Fruit fly (Drosophila melanogaster): Measurements from ENCODE around the gene CG14185.

The CG14185 gene

dm6 chr3L:20105794-20106193 is at the start of gene CG14185:
CG14185 (plus strand) TSS chr3L:20106094.
- no peak for TF ChIP-seq noc (tag; optimal IDR thresholded peaks at IDR 0.05)

dm6 chr3L:20062546-20062945 is 43.3 kb upstream of the CG14185 start:
- no peak for TF ChIP-seq noc (tag; optimal IDR thresholded peaks at IDR 0.05)

DNA sequence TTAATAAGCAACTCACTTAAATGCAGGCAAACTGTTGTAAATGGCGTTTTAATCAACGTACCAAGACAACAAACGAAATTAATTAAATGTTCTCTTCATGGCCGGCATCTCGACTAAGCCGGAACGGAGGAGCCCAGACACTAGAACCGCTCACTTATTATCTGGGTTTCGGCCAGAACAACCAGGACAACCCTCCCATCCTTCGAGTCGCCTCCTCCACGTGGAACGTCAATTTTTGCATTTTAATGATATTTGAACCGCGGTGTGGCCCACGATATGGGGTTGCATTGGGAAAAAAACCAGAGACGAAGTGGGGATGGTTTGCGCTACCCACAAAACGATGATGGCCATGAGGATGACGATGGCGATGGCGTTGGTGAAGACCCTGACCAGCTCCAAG is 20.9 kb upstream of the CG14185 start:
- TF ChIP-seq noc (tag; optimal IDR thresholded peaks at IDR 0.05): no peak

DNA sequence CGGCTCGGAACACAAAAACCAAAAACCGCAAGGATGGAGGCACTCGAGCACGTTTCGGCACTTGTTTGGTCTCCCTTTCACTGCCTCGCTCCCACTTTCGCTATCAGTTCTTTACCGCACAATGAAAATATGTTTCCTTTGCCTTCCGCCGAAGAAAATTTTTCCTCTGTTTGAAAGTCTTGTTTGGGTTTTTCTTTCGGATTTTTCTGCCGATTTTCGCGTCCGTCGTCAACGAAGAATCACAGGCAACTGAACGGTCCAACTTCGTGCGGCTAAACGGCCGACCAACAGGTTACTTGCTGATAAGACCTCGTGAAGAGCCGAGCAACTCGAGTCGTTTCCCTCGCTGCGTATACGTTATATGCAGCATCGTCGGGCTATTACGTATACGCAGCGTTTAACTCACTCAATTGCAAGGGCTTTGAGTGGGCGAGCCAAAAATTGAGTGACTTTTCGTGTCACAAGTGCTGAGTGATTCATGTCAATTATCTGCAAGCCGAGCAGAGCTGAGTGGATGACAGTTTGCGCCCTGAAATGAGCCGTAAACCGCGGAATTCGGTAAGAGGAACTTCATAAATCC is 17.0 kb upstream of the CG14185 start, which contains the start of gene sNPF-R:
Gene sNPF-R (minus strand): TSS at position 253 of the 580 bp plus-strand sequence.
- no peak for TF ChIP-seq noc (tag; optimal IDR thresholded peaks at IDR 0.05)

DNA sequence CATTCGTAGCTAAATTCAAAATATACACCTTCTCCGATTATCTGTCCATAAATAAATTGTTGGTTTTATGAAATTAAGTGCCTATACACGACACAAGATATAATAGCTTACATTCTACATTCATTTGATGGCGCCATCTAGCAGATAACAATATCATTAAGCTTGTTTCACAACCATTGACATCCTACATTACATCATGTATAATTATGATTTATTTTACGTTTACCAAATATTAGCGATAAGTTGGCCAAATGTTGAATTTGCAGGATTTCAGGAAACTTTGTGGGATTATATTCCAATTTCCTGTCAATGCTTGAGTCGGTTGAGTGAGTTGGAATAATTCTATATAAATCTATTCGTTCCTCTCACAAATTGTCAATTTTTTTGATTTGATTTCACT is 8.6 kb upstream of the CG14185 start:
- TF ChIP-seq noc (tag; optimal IDR thresholded peaks at IDR 0.05): no peak

DNA sequence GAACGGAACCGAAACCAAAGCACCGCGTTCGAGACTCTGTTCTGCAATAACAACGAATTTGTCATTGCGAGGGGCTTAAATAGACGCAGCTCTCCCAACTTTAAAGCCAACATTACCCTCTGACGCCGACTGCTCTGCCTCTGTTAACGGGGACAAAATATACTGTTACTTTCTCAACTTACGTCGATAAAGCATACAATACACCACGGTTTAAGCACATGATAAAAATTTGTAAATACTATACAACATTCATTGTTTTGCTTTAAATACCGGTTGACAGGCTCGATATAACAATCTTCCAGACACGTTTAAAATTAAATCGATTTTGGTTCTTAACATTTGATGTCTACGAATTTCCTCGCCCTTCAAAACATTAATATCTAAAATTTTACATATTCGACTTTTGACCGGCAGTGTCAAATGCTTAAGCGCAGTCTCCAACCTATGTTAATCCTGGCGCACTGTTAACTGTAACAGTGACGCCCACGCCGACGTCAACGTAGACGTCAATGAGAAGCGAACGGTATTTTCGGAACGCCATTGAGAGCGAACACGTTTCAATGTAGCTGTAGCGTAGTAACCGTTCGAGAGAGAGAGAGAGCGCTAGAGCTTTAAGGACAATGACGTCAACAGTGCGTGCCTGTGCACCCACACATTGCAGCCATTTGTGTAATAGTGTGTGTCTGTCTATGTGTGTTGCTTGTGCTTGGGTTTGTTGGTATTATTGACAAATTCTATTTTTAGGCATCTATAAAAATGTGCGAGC is 1.9 kb upstream of the CG14185 start, which contains the start of gene CG14186:
Gene CG14186 (minus strand): TSS at position 51 of the 766 bp plus-strand sequence.
- no peak for TF ChIP-seq noc (tag; optimal IDR thresholded peaks at IDR 0.05)

DNA sequence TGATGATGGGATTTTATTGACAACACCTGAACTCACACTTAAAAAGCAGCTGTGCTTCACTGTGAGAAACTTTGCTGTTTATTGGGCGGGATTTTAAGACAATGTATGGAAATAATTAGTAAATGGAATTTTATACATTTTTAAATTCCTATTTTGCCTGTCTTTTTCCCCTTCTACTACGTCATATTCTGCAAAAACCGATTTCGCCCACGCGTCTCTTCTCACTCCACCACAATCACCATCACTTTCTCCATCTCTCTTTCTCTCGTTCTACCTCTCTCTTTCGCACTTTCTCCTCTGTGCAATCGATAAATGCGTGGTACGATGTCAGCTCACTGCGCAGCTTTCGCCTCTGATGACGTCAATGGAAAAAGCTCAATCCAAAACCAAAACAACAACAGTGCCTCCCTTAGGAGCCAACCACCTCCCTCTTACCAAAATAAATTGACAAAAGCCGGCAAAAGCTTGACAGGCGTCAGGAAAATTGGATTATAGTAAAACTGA is 1.3 kb upstream of the CG14185 start:
- TF ChIP-seq noc (tag; optimal IDR thresholded peaks at IDR 0.05): no peak

DNA sequence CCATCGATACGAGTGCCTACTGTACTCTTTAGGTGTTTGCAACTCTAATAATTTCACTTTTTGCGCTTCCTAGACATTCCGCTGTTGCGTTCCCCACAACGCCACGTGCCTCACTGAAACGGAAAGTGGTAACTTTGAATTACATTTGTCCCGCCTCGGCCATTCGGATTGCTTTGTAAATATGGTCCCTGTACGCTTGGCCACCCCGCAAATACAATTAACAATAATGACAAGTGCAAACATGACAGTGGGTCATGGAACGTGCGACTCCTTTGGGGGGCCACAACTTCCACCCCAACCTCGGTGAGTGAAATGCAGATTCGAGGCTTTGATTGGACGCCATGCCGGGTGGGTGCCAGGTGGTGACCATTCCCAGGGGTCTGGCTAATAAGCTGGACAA is 5.5 kb downstream of the CG14185 start, which contains the start of gene Ir76b:
Gene Ir76b (minus strand): TSS at position 101 of the 400 bp plus-strand sequence.
- TF ChIP-seq noc (tag; optimal IDR thresholded peaks at IDR 0.05): no peak

DNA sequence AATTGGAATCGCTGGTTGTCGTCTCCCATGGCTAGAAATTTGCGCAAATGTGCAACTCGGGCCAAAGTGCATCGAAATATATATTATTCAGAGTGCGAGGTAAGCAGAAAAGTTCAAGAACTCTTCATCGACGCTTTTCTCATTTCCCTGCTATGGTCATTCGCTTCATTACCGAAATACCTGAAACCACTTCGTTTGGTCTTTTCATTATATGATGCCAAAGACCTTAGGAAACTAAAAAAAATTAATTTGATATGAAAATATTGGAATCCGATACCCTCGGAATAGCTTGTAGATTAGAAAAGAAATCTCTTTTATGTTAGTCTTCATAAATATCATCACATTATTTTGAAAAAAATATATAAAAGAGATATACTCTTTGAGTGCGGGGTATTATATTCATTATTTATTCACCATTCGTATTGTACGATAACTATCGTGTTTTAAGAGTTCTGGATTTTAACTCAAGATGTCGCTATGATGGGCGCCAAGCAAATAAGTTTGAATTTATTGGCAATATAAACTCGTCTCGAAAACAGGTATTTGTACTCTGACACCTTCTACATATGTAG is 7.0 kb downstream of the CG14185 start, which contains the start of gene CG14187:
Gene CG14187 (minus strand): TSS at position 51 of the 572 bp plus-strand sequence.
- TF ChIP-seq noc (tag; optimal IDR thresholded peaks at IDR 0.05): no peak

DNA sequence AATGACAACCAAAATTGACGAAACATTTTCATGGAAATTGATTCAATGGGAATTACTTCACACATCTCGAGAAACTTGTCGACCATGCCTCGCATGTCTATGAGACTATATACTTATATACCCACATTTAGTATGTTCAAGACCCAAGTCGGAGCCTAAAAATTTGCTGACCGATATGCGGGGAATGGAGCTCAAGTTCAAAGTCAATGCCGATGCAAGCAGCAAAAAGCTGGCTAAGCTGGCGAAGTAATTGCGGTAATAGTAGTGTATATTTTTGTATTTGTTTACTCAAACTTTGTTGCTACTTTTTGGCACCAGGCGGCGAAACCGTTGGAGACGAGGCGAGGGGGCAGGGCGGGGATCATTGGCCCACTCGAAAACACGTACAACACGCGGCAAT is 17.1 kb downstream of the CG14185 start:
- no peak for TF ChIP-seq noc (tag; optimal IDR thresholded peaks at IDR 0.05)

DNA sequence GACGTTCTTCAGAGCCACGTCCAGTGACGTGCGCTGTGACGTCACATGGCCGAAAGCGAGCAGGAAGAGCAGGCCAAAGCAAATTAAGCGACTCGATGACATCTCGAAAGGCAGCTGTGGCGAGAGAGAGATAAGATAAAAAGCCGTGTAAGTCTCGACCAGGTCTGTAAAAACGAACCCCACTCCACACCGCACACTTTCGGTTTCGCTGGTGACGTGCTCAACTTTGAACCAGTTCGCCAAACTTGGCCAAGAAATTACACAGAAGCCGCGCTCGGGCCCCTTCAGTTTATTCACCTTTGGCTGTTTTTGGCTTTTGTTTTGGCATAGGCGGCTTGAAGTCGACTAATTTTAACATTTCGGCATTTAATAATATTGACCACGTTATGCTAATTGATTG is 20.2 kb downstream of the CG14185 start:
- no peak for TF ChIP-seq noc (tag; optimal IDR thresholded peaks at IDR 0.05)

DNA sequence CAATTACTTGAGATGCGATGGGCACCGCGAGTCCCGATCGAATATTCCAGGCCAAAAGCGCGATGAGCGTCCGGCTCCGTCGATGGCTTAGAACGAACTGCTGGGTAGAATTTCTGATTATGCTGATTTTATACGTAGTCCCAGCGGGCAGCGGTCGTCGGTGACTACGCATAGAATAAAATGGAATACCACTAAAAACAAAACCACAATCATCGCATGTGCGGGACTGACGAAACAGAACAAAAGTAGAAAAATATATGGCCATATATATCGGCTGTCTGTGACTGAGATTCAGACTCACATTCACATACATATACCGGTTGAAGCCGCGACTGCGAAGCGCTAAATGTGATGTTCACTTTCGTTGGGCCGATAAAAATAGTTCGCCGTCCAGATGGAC is 21.4 kb downstream of the CG14185 start, which contains the start of gene CG7365:
Gene CG7365 (minus strand): TSS at position 101 of the 400 bp plus-strand sequence.
- no peak for TF ChIP-seq noc (tag; optimal IDR thresholded peaks at IDR 0.05)

DNA sequence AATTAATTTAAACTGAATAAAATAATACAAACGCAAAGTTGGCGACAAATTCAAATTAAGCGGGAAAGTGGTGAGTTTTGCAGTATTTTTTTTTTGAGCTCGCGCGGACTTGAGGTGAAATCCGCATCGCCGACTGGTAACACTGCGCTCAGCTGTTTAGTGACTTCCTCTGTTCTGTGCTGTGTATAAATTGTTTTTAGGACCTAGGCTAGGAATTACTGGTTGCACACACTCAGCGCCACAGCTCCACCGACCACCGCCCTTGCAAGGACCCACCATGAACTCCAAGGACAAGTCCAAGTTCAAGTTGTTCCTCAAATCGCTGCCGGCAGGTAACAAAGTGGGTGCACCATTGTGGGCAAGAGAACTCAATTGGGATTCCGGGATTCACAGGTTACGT is 23.1 kb downstream of the CG14185 start, which contains the start of gene gig:
Gene gig (plus strand): TSS at position 150 of the 400 bp plus-strand sequence.
- no peak for TF ChIP-seq noc (tag; optimal IDR thresholded peaks at IDR 0.05)

DNA sequence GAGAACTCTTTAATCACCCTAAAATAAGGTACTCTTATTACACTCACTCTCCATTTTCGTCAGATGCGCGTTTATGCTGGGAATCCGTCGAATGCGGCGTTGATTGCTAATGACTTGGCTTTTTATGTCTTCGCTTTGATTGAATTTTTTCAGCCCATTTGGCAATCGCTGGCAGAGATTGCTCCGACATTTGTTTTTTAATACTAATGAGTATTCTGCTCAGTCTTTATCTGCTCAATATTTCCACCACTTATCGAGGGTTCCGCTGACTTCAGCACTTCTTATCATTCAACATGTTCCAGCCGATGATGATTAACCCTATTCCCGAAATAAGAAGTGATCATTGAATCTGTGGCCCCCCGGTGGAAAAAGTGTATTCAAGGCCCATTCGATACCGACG is 25.7 kb downstream of the CG14185 start, which contains the start of gene obst-J:
Gene obst-J (minus strand): TSS at position 101 of the 400 bp plus-strand sequence.
- TF ChIP-seq noc (tag; optimal IDR thresholded peaks at IDR 0.05): no peak

- TF ChIP-seq noc (tag; optimal IDR thresholded peaks at IDR 0.05): no peak
These were observed 27.3 kb downstream of the CG14185 start, which contains the start of gene CG7335 for dm6 chr3L:20133168-20133567. CG7335 (minus strand) TSS chr3L:20133268.

dm6 chr3L:20138327-20138726 is 32.4 kb downstream of the CG14185 start:
- no peak for TF ChIP-seq noc (tag; optimal IDR thresholded peaks at IDR 0.05)

All from whole organism, larva.